Worm (Caenorhabditis elegans) whole organism, L1 larva: ENCODE data around the gene col-12.

Source experiments
- hlh-4 ChIP-seq: sonication (generic microtip); optimal IDR thresholded peaks from 2 replicates; lab custom pipeline; 2016; ENCODE audit warnings: mild to moderate bottlenecking, missing genetic modification characterization, missing compliant biosample characterization
- lin-13 ChIP-seq: fragments of 150-350 bp; optimal IDR thresholded peaks from 2 replicates; lab custom pipeline; 2014; ENCODE audit warnings: missing biosample characterization, missing genetic modification reagents, missing genetic modification characterization
- mep-1 ChIP-seq: fragments of 150-350 bp; optimal IDR thresholded peaks from 2 replicates; lab custom pipeline; 2014; ENCODE audit warnings: missing biosample characterization, missing genetic modification characterization
- nhr-12 ChIP-seq: sonication (generic microtip); optimal IDR thresholded peaks from 2 replicates; lab custom pipeline; 2017; ENCODE audit warnings: missing biosample characterization, missing genetic modification characterization
- nhr-77 ChIP-seq: fragments of 150-350 bp; optimal IDR thresholded peaks from 2 replicates; lab custom pipeline; 2014; ENCODE audit warnings: missing biosample characterization, missing genetic modification characterization
- ztf-11 ChIP-seq, 2 experiments: sonication (generic microtip); optimal IDR thresholded peaks; 2 replicates each; lab custom pipeline; 2016 to 2017; ENCODE audit warnings: missing genetic modification characterization in 2 of 2, missing biosample characterization in 1 of 2, missing compliant biosample characterization in 1 of 2
- ztf-4 ChIP-seq: fragments of 150-350 bp; optimal IDR thresholded peaks from 2 replicates; lab custom pipeline; 2014; ENCODE audit warnings: missing biosample characterization, missing genetic modification characterization

DNA sequence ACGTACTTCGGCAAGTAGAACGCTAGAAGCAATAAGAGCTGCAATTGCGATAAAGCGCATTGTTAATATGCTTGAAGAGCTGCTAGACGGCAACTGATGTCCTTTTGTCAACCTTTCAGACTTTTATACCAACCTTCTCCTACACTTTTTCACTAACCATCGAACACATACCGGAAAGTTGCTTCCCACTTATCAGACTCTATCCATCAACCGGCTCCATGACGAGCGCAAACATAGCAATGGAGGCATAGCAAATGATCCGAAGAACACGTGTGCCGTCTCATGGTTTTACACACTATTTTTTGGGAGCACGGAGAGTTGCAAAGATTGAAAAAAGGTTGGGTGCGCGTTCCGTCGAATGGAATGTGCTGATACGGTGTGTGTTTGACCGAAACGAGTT is 43.3 kb downstream of the col-12 start, which contains the start of gene abu-1:
- TF ChIP-seq hlh-4 (no peak), mep-1 (tag; lab: Kevin White, UChicago) (no peak), ztf-4 (tag; lab: Kevin White, UChicago) (no peak), nhr-77 (tag; lab: Kevin White, UChicago) (no peak), lin-13 (GFP tag; lab: Kevin White, UChicago) (no peak), ztf-11 (tag; optimal IDR thresholded peaks at IDR 0.05; lab: Kevin White, UChicago) (no peak), nhr-12 (tag; lab: Kevin White, UChicago) (no peak)
